Worm (Caenorhabditis elegans): ENCODE data around the gene C16B8.2.
A peak's percentile ranks its signal among the peaks of the same experiment; 100 is the strongest.

C16B8.2 gene

ce11 chrX:3969353-3969752, 3.1 kb upstream of the C16B8.2 start (continued):
- TF ChIP-seq gei-17 (GFP tag; optimal IDR thresholded peaks at IDR 0.05) (no peak), snpc-1.3 (tag; optimal IDR thresholded peaks at IDR 0.05; ENCODE audit: insufficient read depth) (peak; percentile 33), mxl-1 (tag; optimal IDR thresholded peaks at IDR 0.05) (peak; percentile 70), sea-2 (GFP tag; IDR thresholded peaks at IDR 0.05) (0 out of 2 replicates have a peak, but pooled peaks have one; percentile 26), K11D2.4 (GFP tag; IDR thresholded peaks at IDR 0.05) (peak; percentile 69; the same call in 1 of the 2 replicates), die-1 (tag; optimal IDR thresholded peaks at IDR 0.05) (peak; percentile 41), ztf-22 (GFP tag; optimal IDR thresholded peaks at IDR 0.05) (no peak), D2030.7 (GFP tag; IDR thresholded peaks at IDR 0.05) (peak; percentile 70), Y79H2A.3 (GFP tag; conservative IDR thresholded peaks at IDR 0.05) (no peak)

ce11 chrX:3968209-3968960, 2.2 kb upstream of the C16B8.2 start, which contains the start of gene C16B8.3:
Gene C16B8.3 (minus strand): TSS chrX:3968634.
- TF ChIP-seq zim-3 (tag; optimal IDR thresholded peaks at IDR 0.05) (no peak), snpc-3.4 (tag; optimal IDR thresholded peaks at IDR 0.05) (no peak), nfya-1 (tag; optimal IDR thresholded peaks at IDR 0.05; ENCODE audit: borderline replicate concordance, insufficient read depth) (no peak), Y53G8AR.9 (GFP tag; conservative IDR thresholded peaks at IDR 0.05) (0 out of 2 replicates have a peak, but pooled peaks have one; percentile 45), tbp1 (GFP tag; optimal IDR thresholded peaks at IDR 0.05) (no peak), tbx-9 (tag; optimal IDR thresholded peaks at IDR 0.05; ENCODE audit: borderline replicate concordance) (no peak), efl-1 (GFP tag; optimal IDR thresholded peaks at IDR 0.05) (no peak), nhr-80 (tag; optimal IDR thresholded peaks at IDR 0.05) (peak; percentile 69), dpff-1 (tag; optimal IDR thresholded peaks at IDR 0.05) (no peak), lag-1 (GFP tag; IDR thresholded peaks at IDR 0.05) (no peak), sdz-38 (tag; optimal IDR thresholded peaks at IDR 0.05) (no peak), madf-6 (GFP tag; IDR thresholded peaks at IDR 0.05) (no peak), nfyb-1 (GFP tag; IDR thresholded peaks at IDR 0.05) (peak; percentile 42; the same call in 1 of the 2 replicates), him-1 (tag; optimal IDR thresholded peaks at IDR 0.05) (no peak), Y56A3A.18 (GFP tag; IDR thresholded peaks at IDR 0.05) (0 out of 2 replicates have a peak, but pooled peaks have one; percentile 14), let-607 (tag; optimal IDR thresholded peaks at IDR 0.05) (peak in 1 of 2 experiments; percentile 32), lsl-1 (GFP tag; optimal IDR thresholded peaks at IDR 0.05) (no peak), attf-3 (GFP tag; conservative IDR thresholded peaks at IDR 0.05) (no peak), die-1 (tag; optimal IDR thresholded peaks at IDR 0.05) (no peak), ztf-26 (tag; optimal IDR thresholded peaks at IDR 0.05) (no peak), Y53F4B.3 (GFP tag; IDR thresholded peaks at IDR 0.05) (no peak), ceh-27 (GFP tag; optimal IDR thresholded peaks at IDR 0.05) (no peak), gei-17 (GFP tag; optimal IDR thresholded peaks at IDR 0.05) (no peak), repo-1 (tag; optimal IDR thresholded peaks at IDR 0.05) (peak; percentile 6), lin-40 (tag; optimal IDR thresholded peaks at IDR 0.05) (no peak), egrh-3 (GFP tag; IDR thresholded peaks at IDR 0.05) (no peak), F23B12.7 (tag; optimal IDR thresholded peaks at IDR 0.05; ENCODE audit: insufficient read depth) (peak; percentile 62), cebp-2 (GFP tag; IDR thresholded peaks at IDR 0.05) (no peak), K11D2.4 (GFP tag; IDR thresholded peaks at IDR 0.05) (no peak), F39B2.1 (GFP tag; IDR thresholded peaks at IDR 0.05) (no peak), lsy-27 (tag; optimal IDR thresholded peaks at IDR 0.05; ENCODE audit: borderline replicate concordance, insufficient read depth) (no peak), pbrm-1 (GFP tag; IDR thresholded peaks at IDR 0.05) (0 out of 2 replicates have a peak, but pooled peaks have one; percentile 9), ztf-25 (GFP tag; IDR thresholded peaks at IDR 0.05) (no peak), lin-26 (GFP tag; IDR thresholded peaks at IDR 0.05) (0 out of 2 replicates have a peak, but pooled peaks have one; percentile 19), madf-3 (GFP tag; IDR thresholded peaks at IDR 0.05) (0 out of 2 replicates have a peak, but pooled peaks have one; percentile 48), F33H1.4 (GFP tag; IDR thresholded peaks at IDR 0.05) (no peak), hlh-26 (GFP tag; conservative IDR thresholded peaks at IDR 0.05) (no peak), ztf-22 (GFP tag; optimal IDR thresholded peaks at IDR 0.05) (no peak), zfh-2 (GFP tag; conservative IDR thresholded peaks at IDR 0.05) (peak; percentile 58)

Data from whole organism, young adult.